Fruit fly (Drosophila melanogaster): Measurements from ENCODE around the gene Las.

The Las gene

dm6 chr3L:20441632-20442469 is 9.7 kb upstream of the Las start, which contains the start of gene CG5910 (continued):
- TF ChIP-seq CG10979 (tag; optimal IDR thresholded peaks at IDR 0.05), result peak; percentile 95
- TF ChIP-seq Oli (tag; optimal IDR thresholded peaks at IDR 0.05), result peak; percentile 94
- TF ChIP-seq hth (optimal IDR thresholded peaks at IDR 0.05), result no peak
- peak; percentile 77 for TF ChIP-seq CG12219 (GFP tag; optimal IDR thresholded peaks at IDR 0.05)
- TF ChIP-seq sim (GFP tag; IDR thresholded peaks at IDR 0.05), result 0 out of 2 replicates have a peak, but pooled peaks have one; percentile 46
- TF ChIP-seq CG13624 (GFP tag; optimal IDR thresholded peaks at IDR 0.05), result peak; percentile 16
- peak; percentile 34 for TF ChIP-seq slp2 (GFP tag; optimal IDR thresholded peaks at IDR 0.05)
- TF ChIP-seq knrl (GFP tag; IDR thresholded peaks at IDR 0.05; ENCODE audit: partially characterized antibody), result no peak
- peak; percentile 84 for TF ChIP-seq CG15696 (tag; optimal IDR thresholded peaks at IDR 0.05)
- peak; percentile 65; the same call in 2 of the 3 replicates for TF ChIP-seq B-H1 (GFP tag; IDR thresholded peaks at IDR 0.05)
- TF ChIP-seq CG3726 (GFP tag; IDR thresholded peaks at IDR 0.05), result peak; percentile 68; the same call in 2 of the 3 replicates
- peak; percentile 79 for TF ChIP-seq CG15011 (GFP tag; optimal IDR thresholded peaks at IDR 0.05)
- no peak for TF ChIP-seq Side (GFP tag; optimal IDR thresholded peaks at IDR 0.05)
- TF ChIP-seq Dp (GFP tag; optimal IDR thresholded peaks at IDR 0.05), result no peak
- TF ChIP-seq Scr (GFP tag; IDR thresholded peaks at IDR 0.05; ENCODE audit: partially characterized antibody), result no peak
- TF ChIP-seq Drgx (GFP tag; IDR thresholded peaks at IDR 0.05), result no peak
- TF ChIP-seq CG15601 (tag; optimal IDR thresholded peaks at IDR 0.05), result peak; percentile 90
- no peak for TF ChIP-seq Mad (GFP tag; optimal IDR thresholded peaks at IDR 0.05)
- peak; percentile 78 for TF ChIP-seq CG5180 (GFP tag; optimal IDR thresholded peaks at IDR 0.05)
- no peak for TF ChIP-seq ftz-f1 (GFP tag; optimal IDR thresholded peaks at IDR 0.05)
- TF ChIP-seq hb (GFP tag; IDR thresholded peaks at IDR 0.05; ENCODE audit: partially characterized antibody), result no peak
- TF ChIP-seq bab2 (GFP tag; optimal IDR thresholded peaks at IDR 0.05), result peak; percentile 7
- TF ChIP-seq cwo (GFP tag; optimal IDR thresholded peaks at IDR 0.05), result peak; percentile 88
- peak; percentile 80 for TF ChIP-seq CG32532 (GFP tag; IDR thresholded peaks at IDR 0.05)
- TF ChIP-seq CG11247 (GFP tag; IDR thresholded peaks at IDR 0.05), result peak; percentile 70
- TF ChIP-seq danr (GFP tag; IDR thresholded peaks at IDR 0.05), result peak; percentile 51; the same call in 1 of the 2 replicates
- TF ChIP-seq CG4328 (GFP tag; optimal IDR thresholded peaks at IDR 0.05), result peak; percentile 81
- TF ChIP-seq CG10321 (GFP tag; IDR thresholded peaks at IDR 0.05), result no peak
- TF ChIP-seq CG7928 (GFP tag; optimal IDR thresholded peaks at IDR 0.05), result peak; percentile 58
- peak; percentile 68 for TF ChIP-seq CG4730 (GFP tag; IDR thresholded peaks at IDR 0.05)
- TF ChIP-seq BtbVII (GFP tag; optimal IDR thresholded peaks at IDR 0.05), result peak; percentile 90
- TF ChIP-seq ato (GFP tag; IDR thresholded peaks at IDR 0.05; ENCODE audit: partially characterized antibody), result no peak
- TF ChIP-seq ac (GFP tag; optimal IDR thresholded peaks at IDR 0.05), result peak; percentile 40
- peak; percentile 76 for TF ChIP-seq HLH3B (GFP tag; IDR thresholded peaks at IDR 0.05)
- TF ChIP-seq CG6791 (GFP tag; IDR thresholded peaks at IDR 0.05; ENCODE audit: partially characterized antibody), result no peak
- no peak for TF ChIP-seq CG12071 (GFP tag; optimal IDR thresholded peaks at IDR 0.05)
- TF ChIP-seq sisA (GFP tag; IDR thresholded peaks at IDR 0.05), result peak; percentile 84
- peak; percentile 62 for TF ChIP-seq CG5245 (GFP tag; optimal IDR thresholded peaks at IDR 0.05)
- no peak for TF ChIP-seq CG16779 (GFP tag; IDR thresholded peaks at IDR 0.05)
- TF ChIP-seq CG2120 (GFP tag; optimal IDR thresholded peaks at IDR 0.05), result peak; percentile 72
- peak; percentile 88 for TF ChIP-seq Deaf1 (tag; optimal IDR thresholded peaks at IDR 0.05)
- TF ChIP-seq CG12391 (tag; optimal IDR thresholded peaks at IDR 0.05), result peak; percentile 94
- peak; percentile 67 for TF ChIP-seq Taf1 (GFP tag; IDR thresholded peaks at IDR 0.05)
- TF ChIP-seq Awh (GFP tag; IDR thresholded peaks at IDR 0.05), result peak; percentile 67
- no peak for TF ChIP-seq Dfd (GFP tag; optimal IDR thresholded peaks at IDR 0.05)
- no peak for TF ChIP-seq kni (GFP tag; optimal IDR thresholded peaks at IDR 0.05)
- TF ChIP-seq lmd (GFP tag; IDR thresholded peaks at IDR 0.05), result peak; percentile 84
- no peak for TF ChIP-seq vfl (GFP tag; optimal IDR thresholded peaks at IDR 0.05)
- TF ChIP-seq Neu2 (GFP tag; optimal IDR thresholded peaks at IDR 0.05; ENCODE audit: borderline replicate concordance), result no peak

Data from whole organism, embryonic.